Fruit fly (Drosophila melanogaster): ENCODE measurements around the gene Wbp2.

The Wbp2 gene

dm6 chr3L:12864472-12864871 is 14.5 kb downstream of the Wbp2 start:
- TF ChIP-seq CG10348 (GFP tag; IDR thresholded peaks at IDR 0.05) (no peak), CG4496 (GFP tag; IDR thresholded peaks at IDR 0.05) (no peak), D1 (tag; optimal IDR thresholded peaks at IDR 0.05) (no peak), fd96Ca (GFP tag; IDR thresholded peaks at IDR 0.05) (no peak)

DNA sequence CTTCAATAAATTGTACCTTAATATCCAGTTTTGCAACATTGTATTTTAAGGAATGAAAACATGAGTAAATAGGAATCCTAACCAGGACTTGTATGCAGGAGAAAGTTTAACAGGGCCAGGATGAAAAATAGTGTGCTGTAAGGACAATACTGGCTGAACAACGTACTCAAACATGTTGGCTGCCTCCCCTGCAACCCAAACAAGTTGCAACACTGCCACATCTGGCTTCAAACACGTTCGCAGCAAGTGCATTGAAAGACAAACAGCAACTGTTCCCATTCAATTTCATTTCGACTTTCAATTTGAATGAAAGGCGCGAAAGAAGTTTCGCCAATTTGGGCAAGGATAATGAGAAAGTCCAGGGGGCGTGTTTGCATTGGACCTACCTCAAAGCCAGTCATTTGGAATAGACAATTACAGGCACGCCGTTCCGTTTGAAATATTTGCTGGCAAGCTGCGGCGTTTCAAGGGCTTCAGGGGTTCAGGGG is 18.0 kb downstream of the Wbp2 start:
- TF ChIP-seq CG9948 (tag; optimal IDR thresholded peaks at IDR 0.05) = no peak
- no peak for TF ChIP-seq CG17806 (tag; optimal IDR thresholded peaks at IDR 0.05)
- TF ChIP-seq CG32121 (GFP tag; IDR thresholded peaks at IDR 0.05) = no peak
- no peak for TF ChIP-seq rn (GFP tag; IDR thresholded peaks at IDR 0.05)
- TF ChIP-seq Ets98B (GFP tag; IDR thresholded peaks at IDR 0.05) = no peak

- TF ChIP-seq Pif1B (GFP tag; optimal IDR thresholded peaks at IDR 0.05) = no peak
- TF ChIP-seq CG34367 (tag; optimal IDR thresholded peaks at IDR 0.05) = no peak
Observed at dm6 chr3L:12874211-12874610, 24.2 kb downstream of the Wbp2 start.

dm6 chr3L:12884680-12885079 is 34.7 kb downstream of the Wbp2 start, which contains the start of gene CG14120:
Gene CG14120, plus strand, starts transcription at chr3L:12885039.
- TF ChIP-seq CG34367 (tag; optimal IDR thresholded peaks at IDR 0.05) (no peak), fd96Ca (GFP tag; IDR thresholded peaks at IDR 0.05) (no peak), CG8301 (tag; optimal IDR thresholded peaks at IDR 0.05) (no peak), CG9948 (tag; optimal IDR thresholded peaks at IDR 0.05) (no peak)

dm6 chr3L:12889353-12889820 is 39.4 kb downstream of the Wbp2 start, which contains the start of gene CG43894:
Gene CG43894, plus strand, starts transcription at chr3L:12889770.
- TF ChIP-seq CG32121 (GFP tag; IDR thresholded peaks at IDR 0.05) (no peak), CG14655 (GFP tag; optimal IDR thresholded peaks at IDR 0.05) (no peak), Pif1B (GFP tag; optimal IDR thresholded peaks at IDR 0.05) (no peak), CG34367 (tag; optimal IDR thresholded peaks at IDR 0.05) (no peak), CG17806 (tag; optimal IDR thresholded peaks at IDR 0.05) (no peak)

DNA sequence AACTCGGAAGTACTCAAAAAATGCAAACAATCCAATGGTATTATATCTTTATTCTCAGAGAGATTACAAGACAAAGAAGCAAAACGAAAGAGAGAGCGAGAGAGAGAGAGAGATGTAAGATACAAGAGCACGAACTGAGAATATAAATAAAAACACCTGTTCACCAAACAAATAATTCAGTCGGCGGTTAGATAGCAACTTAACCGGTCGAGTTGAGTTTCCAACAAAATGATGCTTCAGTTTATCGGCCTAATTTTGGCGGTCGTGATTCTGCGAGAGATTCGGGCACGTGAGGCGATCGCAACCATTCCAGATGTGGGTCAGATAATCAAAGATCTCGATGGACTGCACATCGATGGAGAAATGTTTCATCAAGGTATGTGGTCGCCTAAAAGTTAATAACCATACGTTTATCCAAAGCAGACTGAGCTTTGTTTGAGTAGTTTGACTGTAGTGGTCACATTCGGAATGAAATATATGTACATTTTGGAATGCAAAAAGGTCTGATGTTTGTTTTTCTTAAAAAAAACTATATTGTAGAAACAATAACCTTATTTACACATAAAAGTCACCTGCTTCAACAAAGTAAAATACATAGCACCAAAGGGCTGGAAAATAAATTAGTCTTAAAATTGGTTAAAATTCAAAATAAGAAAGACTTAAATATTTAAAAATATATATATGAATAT is 42.7 kb downstream of the Wbp2 start, which contains the start of gene CG14118:
Gene CG14118 (plus strand): TSS at position 174 of the 689 bp plus-strand sequence.
- TF ChIP-seq Pif1A (GFP tag; optimal IDR thresholded peaks at IDR 0.05) (no peak), fd96Ca (GFP tag; IDR thresholded peaks at IDR 0.05) (no peak), CG4496 (GFP tag; IDR thresholded peaks at IDR 0.05) (no peak), EcR (GFP tag; optimal IDR thresholded peaks at IDR 0.05) (no peak), D1 (tag; optimal IDR thresholded peaks at IDR 0.05) (no peak), CG34367 (tag; optimal IDR thresholded peaks at IDR 0.05) (no peak), CG14655 (GFP tag; optimal IDR thresholded peaks at IDR 0.05) (no peak), Pif1B (GFP tag; optimal IDR thresholded peaks at IDR 0.05) (no peak), rn (GFP tag; IDR thresholded peaks at IDR 0.05) (no peak), CG15710 (tag; optimal IDR thresholded peaks at IDR 0.05) (no peak), CG10348 (GFP tag; IDR thresholded peaks at IDR 0.05) (no peak), CG12605 (GFP tag; IDR thresholded peaks at IDR 0.05) (no peak)
